Worm (Caenorhabditis elegans) whole organism, midembryonic: Measurements from ENCODE around the gene dhcr-24.

ENCODE experiments used
- T22C8.4 ChIP-seq: fragments of 200-800 bp; sonication (Bioruptor generic); IDR thresholded peaks from 2 replicates; pipeline ENCODE4 v1.3.6; 2022; ENCODE audit warnings: missing genetic modification characterization, missing compliant biosample characterization
- cog-1 ChIP-seq: sonication (generic microtip); optimal IDR thresholded peaks from 2 replicates; lab custom pipeline; 2016; ENCODE audit warnings: missing genetic modification characterization, missing compliant biosample characterization
- flt-1 ChIP-seq: fragments of 200-800 bp; sonication (Bioruptor generic); IDR thresholded peaks from 2 replicates; pipeline ENCODE4 v1.3.6; 2022; ENCODE audit warnings: missing genetic modification characterization, missing compliant biosample characterization
- med-1 ChIP-seq: sonication (generic microtip); optimal IDR thresholded peaks from 2 replicates; lab custom pipeline; 2017; ENCODE audit warnings: missing genetic modification characterization, mild to moderate bottlenecking, missing compliant biosample characterization, antibody characterized with exemption, missing genetic modification reagents; ENCODE audit not compliant: insufficient read depth
- tab-1 ChIP-seq: fragments of 200-800 bp; sonication (Bioruptor generic); IDR thresholded peaks from 2 replicates; pipeline ENCODE4 v1.3.6; 2022; ENCODE audit warnings: missing genetic modification characterization, missing compliant biosample characterization

DNA sequence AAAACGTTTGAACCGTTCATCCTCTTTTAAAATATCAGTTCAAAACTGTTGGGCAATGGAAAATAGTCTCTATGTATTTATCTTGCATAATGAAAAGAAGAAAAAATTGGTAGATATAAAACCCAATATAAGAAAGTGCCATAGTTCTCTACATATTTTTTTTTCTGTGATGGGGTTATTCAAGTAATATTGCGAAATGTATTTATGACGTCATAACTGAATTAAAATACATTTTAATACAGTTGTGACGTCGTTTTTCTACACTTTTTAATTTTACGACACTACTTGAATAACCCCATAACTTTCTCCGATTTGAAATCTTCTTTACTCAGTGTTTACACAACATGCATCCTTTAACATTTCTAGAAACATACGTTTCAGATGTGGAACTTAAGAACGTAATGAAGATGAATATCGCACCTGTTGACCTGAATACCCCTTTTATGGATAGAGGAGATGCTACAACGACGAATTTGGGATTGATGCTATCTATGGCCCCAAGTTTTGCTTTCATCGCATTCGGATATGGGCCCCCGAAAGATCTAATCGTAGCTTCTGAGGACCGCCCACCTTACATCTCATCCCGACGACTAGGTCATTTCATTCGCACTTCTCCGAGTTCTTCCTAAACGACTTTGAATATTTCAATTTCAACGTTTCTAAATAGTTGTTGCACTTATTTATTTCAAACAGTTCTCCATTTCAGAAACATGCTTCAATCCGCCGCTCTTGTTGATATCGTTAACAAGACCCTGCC, 43.8 kb upstream of the dhcr-24 start, which contains the start of gene T03G6.1:
- TF ChIP-seq flt-1 (GFP tag; lab: Robert Waterston, UW) (no peak), tab-1 (GFP tag; lab: Robert Waterston, UW) (no peak), med-1 (GFP tag; lab: Kevin White, UChicago) (no peak), T22C8.4 (no peak), cog-1 (tag; lab: Kevin White, UChicago) (no peak)
